Worm (Caenorhabditis elegans) whole organism, mixed stage, embryonic: ENCODE results near the gene clec-207.

ENCODE experiments used
- blmp-1 ChIP-seq: fragments of 150-350 bp; optimal IDR thresholded peaks from 2 replicates; lab custom pipeline; 2014; ENCODE audit warnings: missing biosample characterization, missing genetic modification characterization
- ceh-83 ChIP-seq: fragments of 200-800 bp; sonication (Bioruptor generic); optimal IDR thresholded peaks from 2 replicates; lab custom pipeline; 2018; ENCODE audit warnings: mild to moderate bottlenecking, missing genetic modification characterization, missing compliant biosample characterization
- elt-1 ChIP-seq: sonication (generic microtip); optimal IDR thresholded peaks from 2 replicates; lab custom pipeline; 2017; ENCODE audit warnings: missing genetic modification characterization, mild to moderate bottlenecking, missing compliant biosample characterization, antibody characterized with exemption, moderate library complexity, borderline replicate concordance; ENCODE audit not compliant: insufficient read depth
- mep-1 ChIP-seq: fragments of 150-350 bp; optimal IDR thresholded peaks from 2 replicates; lab custom pipeline; 2017; ENCODE audit warnings: missing biosample characterization, missing genetic modification reagents, missing genetic modification characterization, inconsistent platforms
- nhr-12 ChIP-seq: fragments of 150-350 bp; optimal IDR thresholded peaks from 2 replicates; lab custom pipeline; 2014; ENCODE audit warnings: missing biosample characterization, missing genetic modification characterization
- nhr-76 ChIP-seq: sonication (generic microtip); optimal IDR thresholded peaks from 2 replicates; lab custom pipeline; 2017; ENCODE audit warnings: missing biosample characterization, missing genetic modification characterization
- pha-4 ChIP-seq: fragments of 150-350 bp; optimal IDR thresholded peaks from 2 replicates; lab custom pipeline; 2018; ENCODE audit warnings: missing biosample characterization, missing genetic modification reagents, missing genetic modification characterization
- snpc-4 ChIP-seq: fragments of 150-350 bp; optimal IDR thresholded peaks from 2 replicates; lab custom pipeline; 2014; ENCODE audit warnings: missing biosample characterization, missing genetic modification characterization
- unc-39 ChIP-seq: fragments of 150-350 bp; optimal IDR thresholded peaks from 2 replicates; lab custom pipeline; 2014; ENCODE audit warnings: missing biosample characterization, missing genetic modification characterization
- ztf-11 ChIP-seq: fragments of 150-350 bp; optimal IDR thresholded peaks from 2 replicates; lab custom pipeline; 2014; ENCODE audit warnings: missing biosample characterization, missing genetic modification characterization

DNA sequence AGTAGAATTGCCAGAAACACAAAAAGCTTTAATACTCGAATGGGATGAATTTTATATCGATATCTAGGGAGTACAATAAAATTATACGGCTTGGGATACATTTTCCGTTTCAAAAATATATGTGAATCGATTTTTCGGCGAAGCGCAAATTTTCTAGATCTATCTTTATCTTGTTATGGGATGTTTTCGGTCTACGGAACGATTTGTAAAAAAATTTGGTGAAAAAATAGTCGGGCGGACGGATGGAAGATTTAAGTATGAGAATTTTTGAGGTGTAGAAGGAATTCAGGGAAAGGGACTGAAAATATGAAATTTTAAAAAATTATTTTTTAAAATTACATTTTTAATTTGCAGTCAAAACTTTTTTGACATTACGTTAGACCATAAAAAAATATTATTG lies 10.1 kb downstream of the clec-207 start, which contains the start of gene F22F7.4:
- no peak for TF ChIP-seq pha-4
- no peak for TF ChIP-seq nhr-76
- TF ChIP-seq mep-1 = no peak
- TF ChIP-seq unc-39 = no peak
- TF ChIP-seq ztf-11 (tag; lab: Kevin White, UChicago) = no peak
- no peak for TF ChIP-seq ceh-83
- no peak for TF ChIP-seq nhr-12
- no peak for TF ChIP-seq blmp-1
- no peak for TF ChIP-seq elt-1
- no peak for TF ChIP-seq snpc-4 (tag; lab: Kevin White, UChicago)
